Worm (Caenorhabditis elegans) whole organism, midembryonic: ENCODE measurements around the gene Y46D2A.2.

Source experiments
- cog-1 ChIP-seq: sonication (generic microtip); optimal IDR thresholded peaks from 2 replicates; lab custom pipeline; 2016; ENCODE audit warnings: missing genetic modification characterization, missing compliant biosample characterization
- flt-1 ChIP-seq: fragments of 200-800 bp; sonication (Bioruptor generic); IDR thresholded peaks from 2 replicates; pipeline ENCODE4 v1.3.6; 2022; ENCODE audit warnings: missing genetic modification characterization, missing compliant biosample characterization
- tab-1 ChIP-seq: fragments of 200-800 bp; sonication (Bioruptor generic); IDR thresholded peaks from 2 replicates; pipeline ENCODE4 v1.3.6; 2022; ENCODE audit warnings: missing genetic modification characterization, missing compliant biosample characterization

ce11 chrII:3332039-3332438, 9.0 kb upstream of the Y46D2A.2 start, which contains the start of gene irld-27:
- TF ChIP-seq tab-1 (GFP tag; lab: Robert Waterston, UW) (no peak), flt-1 (GFP tag; lab: Robert Waterston, UW) (no peak), cog-1 (tag; lab: Kevin White, UChicago) (no peak)
